Worm (Caenorhabditis elegans) whole organism, late embryonic: ENCODE results near the gene C34F6.10.

Source experiments
- C38D4.7 ChIP-seq: fragments of 200-800 bp; sonication (Bioruptor generic); optimal IDR thresholded peaks from 2 replicates; lab custom pipeline; 2018; ENCODE audit warnings: mild to moderate bottlenecking, missing genetic modification characterization, moderate library complexity, missing compliant biosample characterization
- K02D7.2 ChIP-seq: sonication (generic microtip); optimal IDR thresholded peaks from 2 replicates; lab custom pipeline; 2017; ENCODE audit warnings: mild to moderate bottlenecking, missing genetic modification characterization, missing compliant biosample characterization
- ama-1 ChIP-seq: fragments of 150-350 bp; optimal IDR thresholded peaks from 2 replicates; lab custom pipeline; 2014
- ceh-30 ChIP-seq: fragments of 150-350 bp; optimal IDR thresholded peaks from 2 replicates; lab custom pipeline; 2014; ENCODE audit warnings: missing biosample characterization, missing genetic modification characterization
- ceh-31 ChIP-seq: sonication (generic microtip); optimal IDR thresholded peaks from 2 replicates; lab custom pipeline; 2016; ENCODE audit warnings: missing genetic modification characterization, missing compliant biosample characterization
- che-1 ChIP-seq: sonication (generic microtip); optimal IDR thresholded peaks from 2 replicates; lab custom pipeline; 2016; ENCODE audit warnings: mild to moderate bottlenecking, missing genetic modification characterization, missing compliant biosample characterization
- dve-1 ChIP-seq: sonication (generic microtip); optimal IDR thresholded peaks from 2 replicates; lab custom pipeline; 2017; ENCODE audit warnings: antibody characterized with exemption, mild to moderate bottlenecking, missing genetic modification characterization, missing compliant biosample characterization
- elt-2 ChIP-seq: sonication (generic microtip); optimal IDR thresholded peaks from 2 replicates; lab custom pipeline; 2016; ENCODE audit warnings: missing genetic modification reagents, missing genetic modification characterization, missing compliant biosample characterization
- nhr-11 ChIP-seq: fragments of 150-350 bp; optimal IDR thresholded peaks from 2 replicates; lab custom pipeline; 2014; ENCODE audit warnings: missing biosample characterization, missing genetic modification characterization
- nhr-232 ChIP-seq: sonication (generic microtip); optimal IDR thresholded peaks from 2 replicates; lab custom pipeline; 2016; ENCODE audit warnings: missing genetic modification characterization, missing compliant biosample characterization
- pat-9 ChIP-seq: fragments of 200-800 bp; sonication (Bioruptor generic); optimal IDR thresholded peaks from 2 replicates; lab custom pipeline; 2018; ENCODE audit warnings: mild to moderate bottlenecking, missing genetic modification characterization, moderate library complexity, missing compliant biosample characterization
- sox-2 ChIP-seq: fragments of 200-800 bp; sonication (Bioruptor generic); IDR thresholded peaks from 2 replicates; pipeline ENCODE4 v1.3.6; 2022; ENCODE audit warnings: missing genetic modification reagents, missing genetic modification characterization, missing compliant biosample characterization
- tbx-2 ChIP-seq: sonication (generic microtip); optimal IDR thresholded peaks from 2 replicates; lab custom pipeline; 2016; ENCODE audit warnings: missing genetic modification characterization, missing compliant biosample characterization
- ttx-3 ChIP-seq: sonication (generic microtip); optimal IDR thresholded peaks from 2 replicates; lab custom pipeline; 2016; ENCODE audit warnings: missing genetic modification reagents, missing genetic modification characterization, missing compliant biosample characterization

- TF ChIP-seq K02D7.2 (tag; lab: Kevin White, UChicago) = no peak
- no peak for TF ChIP-seq elt-2 (tag; lab: Kevin White, UChicago)
- TF ChIP-seq nhr-11 (tag; lab: Kevin White, UChicago) = no peak
- TF ChIP-seq che-1 = no peak
- no peak for TF ChIP-seq ceh-30 (tag; lab: Kevin White, UChicago)
- TF ChIP-seq ttx-3 (tag; lab: Kevin White, UChicago) = no peak
- TF ChIP-seq dve-1 (tag; lab: Kevin White, UChicago) = no peak
- TF ChIP-seq tbx-2 (tag; lab: Kevin White, UChicago) = no peak
- TF ChIP-seq nhr-232 (tag; lab: Kevin White, UChicago) = no peak
- TF ChIP-seq pat-9 (tag; lab: Kevin White, UChicago) = no peak
- no peak for TF ChIP-seq ceh-31 (tag; lab: Kevin White, UChicago)
- TF ChIP-seq ama-1 (lab: Kevin White, UChicago) = no peak
- no peak for TF ChIP-seq sox-2 (GFP tag; lab: Robert Waterston, UW)
- TF ChIP-seq C38D4.7 (GFP tag; lab: Kevin White, UChicago) = no peak
Observed at ce11 chrX:11201165-11201564, 39.3 kb downstream of the C34F6.10 start, which contains the start of gene col-179.
